Fruit fly (Drosophila melanogaster): ENCODE data around the gene Pvf3.

DNA sequence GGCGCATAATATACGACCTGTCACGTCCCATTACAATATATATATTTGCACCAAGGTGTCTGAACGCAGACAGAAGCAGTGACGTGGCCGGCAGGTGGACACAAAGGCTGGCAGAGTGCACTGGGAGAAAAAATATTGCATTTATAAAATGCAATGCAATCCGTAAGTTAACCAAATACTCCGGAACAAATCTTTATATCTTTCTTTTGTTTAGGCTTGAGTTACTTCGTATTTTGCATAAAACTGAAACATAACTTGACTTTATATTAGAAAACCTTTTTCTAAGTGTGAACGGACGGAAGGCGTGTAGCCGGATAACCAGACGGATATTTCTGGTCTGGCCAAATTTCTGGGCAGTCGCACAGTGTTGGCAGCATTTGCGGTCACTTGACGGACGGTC lies 13.4 kb downstream of the Pvf3 start:
- TF ChIP-seq salr (GFP tag; optimal IDR thresholded peaks at IDR 0.05) (peak in 1 of 2 experiments; percentile 37), spab (GFP tag; optimal IDR thresholded peaks at IDR 0.05) (peak; percentile 48), Sox14 (GFP tag; optimal IDR thresholded peaks at IDR 0.05) (peak; percentile 82), CG10669 (GFP tag; optimal IDR thresholded peaks at IDR 0.05) (peak; percentile 74), CG16779 (tag; optimal IDR thresholded peaks at IDR 0.05) (no peak), CG8632 (GFP tag; optimal IDR thresholded peaks at IDR 0.05) (peak; percentile 62), CG31627 (GFP tag; optimal IDR thresholded peaks at IDR 0.05) (peak; percentile 78), Ets21C (GFP tag; optimal IDR thresholded peaks at IDR 0.05) (peak; percentile 62), CG3032 (tag; optimal IDR thresholded peaks at IDR 0.05) (peak; percentile 71), CG11294 (GFP tag; IDR thresholded peaks at IDR 0.05) (no peak; the same call in 1 of the 2 replicates), lz (GFP tag; optimal IDR thresholded peaks at IDR 0.05) (peak; percentile 70), CG32006 (GFP tag; optimal IDR thresholded peaks at IDR 0.05) (peak; percentile 55), CG9139 (GFP tag; optimal IDR thresholded peaks at IDR 0.05) (peak; percentile 64), CG6854 (GFP tag; optimal IDR thresholded peaks at IDR 0.05) (no peak)
